Worm (Caenorhabditis elegans): ENCODE data around the gene T19D12.4.

- TF ChIP-seq tab-1 (GFP tag; IDR thresholded peaks at IDR 0.05) = no peak
- no peak for TF ChIP-seq flt-1 (GFP tag; IDR thresholded peaks at IDR 0.05)
- no peak for TF ChIP-seq cog-1 (tag; optimal IDR thresholded peaks at IDR 0.05)
- no peak for TF ChIP-seq med-1 (GFP tag; optimal IDR thresholded peaks at IDR 0.05; ENCODE audit: insufficient read depth)
- TF ChIP-seq klf-2 (GFP tag; conservative IDR thresholded peaks at IDR 0.05) = no peak
- no peak for TF ChIP-seq ref-1 (GFP tag; conservative IDR thresholded peaks at IDR 0.05)
- no peak for TF ChIP-seq ztf-23 (GFP tag; IDR thresholded peaks at IDR 0.05)
Observed at ce11 chrII:6582758-6583157, 48.1 kb upstream of the T19D12.4 start, which contains the start of gene C56C10.4.
